Fruit fly (Drosophila melanogaster) whole organism, embryonic: Measurements from ENCODE around the gene CG33941.
A peak's percentile ranks its signal among the peaks of the same experiment; 100 is the strongest.

ENCODE experiments used
- Abd-B ChIP-seq: fragments of 200-800 bp; sonication (Bioruptor generic); optimal IDR thresholded peaks from 2 replicates; lab custom pipeline; 2018; ENCODE audit warnings: missing biosample characterization, mild to moderate bottlenecking, missing genetic modification characterization, moderate library complexity
- Atf3 ChIP-seq: fragments of 200-800 bp; sonication (Bioruptor generic); optimal IDR thresholded peaks from 3 replicates; lab custom pipeline; 2016; ENCODE audit warnings: missing biosample characterization, missing genetic modification characterization
- B-H1 ChIP-seq: fragments of 200-800 bp; sonication (Bioruptor generic); IDR thresholded peaks from 3 replicates; pipeline ENCODE4 v1.3.6; 2022; ENCODE audit warnings: missing biosample characterization, missing genetic modification characterization
- BEAF-32 ChIP-seq: fragments of 200-800 bp; sonication (Bioruptor generic); optimal IDR thresholded peaks from 3 replicates; lab custom pipeline; 2017; ENCODE audit warnings: missing biosample characterization, missing genetic modification characterization, mild to moderate bottlenecking, moderate library complexity, missing genetic modification reagents
- CG10267 ChIP-seq: fragments of 200-800 bp; sonication (Bioruptor generic); optimal IDR thresholded peaks from 2 replicates; lab custom pipeline; 2018; ENCODE audit warnings: missing biosample characterization, mild to moderate bottlenecking, missing genetic modification characterization, moderate library complexity
- CG10543 ChIP-seq: fragments of 200-800 bp; sonication (Bioruptor generic); optimal IDR thresholded peaks from 3 replicates; lab custom pipeline; 2017; ENCODE audit warnings: missing biosample characterization, mild to moderate bottlenecking, missing genetic modification characterization, moderate library complexity
- CG11723 ChIP-seq: fragments of 200-800 bp; sonication (Bioruptor generic); optimal IDR thresholded peaks from 2 replicates; lab custom pipeline; 2017; ENCODE audit warnings: missing biosample characterization, mild to moderate bottlenecking, missing genetic modification characterization
- CG12071 ChIP-seq: fragments of 200-800 bp; sonication (Bioruptor generic); optimal IDR thresholded peaks from 3 replicates; lab custom pipeline; 2018; ENCODE audit warnings: missing biosample characterization, mild to moderate bottlenecking, missing genetic modification characterization
- CG15011 ChIP-seq: fragments of 200-800 bp; sonication (Bioruptor generic); optimal IDR thresholded peaks from 3 replicates; lab custom pipeline; 2018; ENCODE audit warnings: missing biosample characterization, mild to moderate bottlenecking, missing genetic modification characterization
- CG15269 ChIP-seq: fragments of 200-800 bp; sonication (Bioruptor generic); optimal IDR thresholded peaks from 2 replicates; lab custom pipeline; 2018; ENCODE audit warnings: missing biosample characterization, mild to moderate bottlenecking, missing genetic modification characterization, moderate library complexity
- CG15479 ChIP-seq: fragments of 200-800 bp; sonication (Bioruptor generic); optimal IDR thresholded peaks from 3 replicates; lab custom pipeline; 2019; ENCODE audit warnings: missing biosample characterization, mild to moderate bottlenecking, missing genetic modification characterization, moderate library complexity
- CG31365 ChIP-seq: fragments of 200-800 bp; sonication (Bioruptor generic); optimal IDR thresholded peaks from 2 replicates; lab custom pipeline; 2018; ENCODE audit warnings: missing biosample characterization, mild to moderate bottlenecking, missing genetic modification characterization
- CG33557 ChIP-seq: fragments of 200-800 bp; sonication (Bioruptor generic); optimal IDR thresholded peaks from 2 replicates; lab custom pipeline; 2019; ENCODE audit warnings: missing biosample characterization, mild to moderate bottlenecking, missing genetic modification characterization, moderate library complexity
- CG8359 ChIP-seq: fragments of 200-800 bp; sonication (Bioruptor generic); optimal IDR thresholded peaks from 2 replicates; lab custom pipeline; 2017; ENCODE audit warnings: missing biosample characterization, mild to moderate bottlenecking, missing genetic modification characterization, borderline replicate concordance
- CG9817 ChIP-seq: fragments of 200-800 bp; sonication (Bioruptor generic); optimal IDR thresholded peaks from 2 replicates; lab custom pipeline; 2018; ENCODE audit warnings: missing biosample characterization, mild to moderate bottlenecking, missing genetic modification characterization, moderate library complexity
- D ChIP-seq, 2 experiments: fragments of 200-800 bp in 1 of 2; fragments of >200 bp in 1 of 2; sonication (Bioruptor generic) in 1 of 2; optimal IDR thresholded peaks; 2 replicates in 1 of 2; 3 replicates in 1 of 2; lab custom pipeline; 2017; ENCODE audit warnings: mild to moderate bottlenecking in 1 of 2, missing biosample characterization in 1 of 2, missing genetic modification characterization in 1 of 2, missing genetic modification reagents in 1 of 2
- Dek ChIP-seq: fragments of 200-800 bp; sonication (Bioruptor generic); optimal IDR thresholded peaks from 3 replicates; lab custom pipeline; 2019; ENCODE audit warnings: missing biosample characterization, mild to moderate bottlenecking, missing genetic modification characterization, moderate library complexity
- Lhr ChIP-seq: fragments of 200-800 bp; sonication (Bioruptor generic); optimal IDR thresholded peaks from 3 replicates; lab custom pipeline; 2017; ENCODE audit warnings: mild to moderate bottlenecking, missing biosample characterization, missing genetic modification reagents, missing genetic modification characterization
- MBD-R2 ChIP-seq: fragments of 200-800 bp; sonication (Bioruptor generic); IDR thresholded peaks from 2 replicates; pipeline ENCODE4 v1.3.6; 2022; ENCODE audit warnings: missing biosample characterization, missing genetic modification characterization
- Mes4 ChIP-seq: fragments of 200-800 bp; sonication (Bioruptor generic); optimal IDR thresholded peaks from 2 replicates; lab custom pipeline; 2016; ENCODE audit warnings: missing biosample characterization, missing genetic modification characterization
- PHDP ChIP-seq: fragments of 200-800 bp; sonication (Bioruptor generic); optimal IDR thresholded peaks from 3 replicates; lab custom pipeline; 2018; ENCODE audit warnings: missing biosample characterization, mild to moderate bottlenecking, missing genetic modification characterization, moderate library complexity
- Side ChIP-seq: fragments of 200-800 bp; sonication (Bioruptor generic); optimal IDR thresholded peaks from 2 replicates; lab custom pipeline; 2016; ENCODE audit warnings: missing biosample characterization, missing genetic modification characterization
- Stat92E ChIP-seq, 3 experiments: fragments of >200 bp in 2 of 3; fragments of 200-800 bp in 1 of 3; sonication (Bioruptor generic) in 1 of 3; optimal IDR thresholded peaks; 2 replicates each; lab custom pipeline; 2017 to 2019; ENCODE audit warnings: missing biosample characterization in 3 of 3, missing genetic modification characterization in 3 of 3, mild to moderate bottlenecking in 1 of 3, moderate library complexity in 1 of 3
- Trl ChIP-seq, 3 experiments: fragments of >200 bp in 2 of 3; fragments of 200-800 bp in 1 of 3; sonication (Bioruptor generic) in 1 of 3; optimal IDR thresholded peaks; 2 replicates in 1 of 3; 3 replicates in 2 of 3; lab custom pipeline; 2016 to 2017; ENCODE audit warnings: missing biosample characterization in 1 of 3, missing genetic modification characterization in 1 of 3
- Usf ChIP-seq: fragments of 200-800 bp; sonication (Bioruptor generic); optimal IDR thresholded peaks from 2 replicates; lab custom pipeline; 2017; ENCODE audit warnings: missing genotype, missing biosample characterization, missing genetic modification characterization
- caup ChIP-seq: fragments of 200-800 bp; sonication (Bioruptor generic); optimal IDR thresholded peaks from 3 replicates; lab custom pipeline; 2017; ENCODE audit warnings: missing biosample characterization, mild to moderate bottlenecking, missing genetic modification characterization, moderate library complexity; ENCODE audit not compliant: severe bottlenecking
- cg ChIP-seq: fragments of 200-800 bp; sonication (Bioruptor generic); optimal IDR thresholded peaks from 3 replicates; lab custom pipeline; 2019; ENCODE audit warnings: missing biosample characterization, mild to moderate bottlenecking, missing genetic modification characterization, moderate library complexity
- chif ChIP-seq, 2 experiments: fragments of 200-800 bp; sonication (Bioruptor generic); optimal IDR thresholded peaks; 3 replicates each; lab custom pipeline; 2016; ENCODE audit warnings: missing biosample characterization in 2 of 2, missing genetic modification characterization in 2 of 2
- chinmo ChIP-seq: fragments of 200-800 bp; sonication (Bioruptor generic); IDR thresholded peaks from 4 replicates; pipeline ENCODE4 v1.3.6; 2022; ENCODE audit warnings: missing biosample characterization, missing genetic modification characterization; ENCODE audit not compliant: partially characterized antibody
- dmrt99B ChIP-seq: fragments of 200-800 bp; sonication (Bioruptor generic); optimal IDR thresholded peaks from 2 replicates; lab custom pipeline; 2018; ENCODE audit warnings: missing biosample characterization, mild to moderate bottlenecking, missing genetic modification characterization, moderate library complexity
- esg ChIP-seq: fragments of 200-800 bp; sonication (Bioruptor generic); conservative IDR thresholded peaks from 2 replicates; pipeline ENCODE4 v1.3.6; 2022; ENCODE audit warnings: missing biosample characterization, missing genetic modification characterization
- fd102C ChIP-seq: fragments of 200-800 bp; sonication (Bioruptor generic); optimal IDR thresholded peaks from 2 replicates; lab custom pipeline; 2018; ENCODE audit warnings: missing biosample characterization, mild to moderate bottlenecking, missing genetic modification characterization, moderate library complexity
- gcm ChIP-seq: fragments of 200-800 bp; sonication (Bioruptor generic); optimal IDR thresholded peaks from 2 replicates; lab custom pipeline; 2019; ENCODE audit warnings: missing biosample characterization, mild to moderate bottlenecking, missing genetic modification characterization, moderate library complexity
- kay ChIP-seq: fragments of 200-800 bp; sonication (Bioruptor generic); optimal IDR thresholded peaks from 2 replicates; lab custom pipeline; 2016; ENCODE audit warnings: missing biosample characterization, missing genetic modification characterization
- lola ChIP-seq, 3 experiments: fragments of >200 bp in 2 of 3; fragments of 200-800 bp in 1 of 3; sonication (Bioruptor generic) in 1 of 3; optimal IDR thresholded peaks; 2 replicates each; lab custom pipeline; 2017 to 2019; ENCODE audit warnings: missing biosample characterization in 3 of 3, missing genetic modification characterization in 3 of 3, mild to moderate bottlenecking in 1 of 3, moderate library complexity in 1 of 3
- nau ChIP-seq: fragments of 200-800 bp; sonication (Bioruptor generic); optimal IDR thresholded peaks from 3 replicates; lab custom pipeline; 2017; ENCODE audit warnings: missing biosample characterization, mild to moderate bottlenecking, missing genetic modification characterization, missing genetic modification reagents
- nerfin-2 ChIP-seq: fragments of 200-800 bp; sonication (Bioruptor generic); IDR thresholded peaks from 2 replicates; pipeline ENCODE4 v1.3.6; 2022; ENCODE audit warnings: missing biosample characterization, missing genetic modification characterization; ENCODE audit not compliant: partially characterized antibody
- otp ChIP-seq: fragments of 200-800 bp; sonication (Bioruptor generic); IDR thresholded peaks from 3 replicates; pipeline ENCODE4, ENCODE4 v1.3.6; 2022; ENCODE audit warnings: missing biosample characterization, missing genetic modification characterization
- pan ChIP-seq, 4 experiments: fragments of >200 bp in 3 of 4; fragments of 200-800 bp in 1 of 4; sonication (Bioruptor generic) in 1 of 4; optimal IDR thresholded peaks in 3 of 4; IDR thresholded peaks in 1 of 4; 2 replicates each; pipeline versions ENCODE4 v1.3.6 to Lab custom; 2017 to 2022; ENCODE audit warnings: missing biosample characterization in 2 of 4, missing genetic modification characterization in 2 of 4, mixed read lengths in 1 of 4
- phol ChIP-seq: fragments of 200-800 bp; sonication (Bioruptor generic); optimal IDR thresholded peaks from 3 replicates; lab custom pipeline; 2018; ENCODE audit warnings: missing biosample characterization, mild to moderate bottlenecking, missing genetic modification characterization, moderate library complexity
- salm ChIP-seq: fragments of 200-800 bp; sonication (Bioruptor generic); optimal IDR thresholded peaks from 2 replicates; lab custom pipeline; 2018; ENCODE audit warnings: missing biosample characterization, mild to moderate bottlenecking, missing genetic modification characterization
- sim ChIP-seq: fragments of 200-800 bp; sonication (Bioruptor generic); IDR thresholded peaks from 2 replicates; pipeline ENCODE4 v1.3.6; 2022; ENCODE audit warnings: missing biosample characterization, missing genetic modification characterization
- usp ChIP-seq: fragments of >200 bp; optimal IDR thresholded peaks from 2 replicates; lab custom pipeline; 2017; ENCODE audit warnings: missing biosample characterization, missing genetic modification characterization
- zf30C ChIP-seq: fragments of 200-800 bp; sonication (Bioruptor generic); optimal IDR thresholded peaks from 3 replicates; lab custom pipeline; 2018; ENCODE audit warnings: missing biosample characterization, mild to moderate bottlenecking, missing genetic modification characterization

CG33941 gene

DNA sequence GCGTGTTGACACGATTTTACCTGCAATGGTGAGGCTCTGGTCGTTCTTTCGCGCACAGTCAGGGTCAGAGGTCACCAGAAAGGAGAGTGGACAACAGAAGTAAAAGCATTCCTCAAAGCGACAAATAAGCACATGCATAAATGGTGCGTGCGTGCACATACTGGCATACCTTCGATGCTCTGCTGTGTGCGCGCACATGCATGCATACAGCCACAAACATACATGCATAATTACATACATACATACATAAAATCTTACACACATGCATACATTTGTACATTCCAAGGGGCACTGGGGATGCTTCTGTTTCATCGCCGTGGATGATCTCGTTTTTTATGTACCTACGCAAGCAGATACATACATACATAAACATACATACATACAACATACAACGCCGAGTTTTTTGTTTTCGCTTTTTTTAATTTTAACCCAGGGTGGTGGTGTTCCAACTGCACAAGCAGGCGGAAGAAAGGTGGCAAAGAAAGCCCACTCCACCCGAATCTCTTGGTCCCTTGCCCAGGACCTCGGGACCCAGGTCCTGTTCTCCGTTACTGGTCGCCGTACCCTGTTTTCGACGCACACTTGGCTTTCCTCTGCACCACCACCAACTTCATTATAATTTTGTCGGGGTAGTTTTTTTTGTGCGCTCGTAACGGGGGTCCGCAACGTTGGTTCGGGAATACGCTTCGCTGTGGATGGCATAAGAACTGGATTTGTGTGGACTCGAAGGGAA, 21.7 kb downstream of the CG33941 start, which contains the start of gene Asator (continued):
- TF ChIP-seq CG10543 (GFP tag; lab: Kevin White, UChicago) (peak; percentile 70), Side (peak; percentile 55), MBD-R2 (GFP tag; lab: Robert Waterston, UW) (peak; percentile 48; the same call in 1 of the 2 replicates), fd102C (peak; percentile 23), Lhr (no peak), nau (GFP tag; lab: Kevin White, UChicago) (peak; percentile 21), nerfin-2 (GFP tag; lab: Robert Waterston, UW) (no peak), Atf3 (GFP tag; lab: Kevin White, UChicago) (peak; percentile 55), sim (GFP tag; lab: Robert Waterston, UW) (0 out of 2 replicates have a peak, but pooled peaks have one; percentile 27), salm (no peak), caup (GFP tag; lab: Kevin White, UChicago) (peak; percentile 56), CG10267 (peak; percentile 43), cg (GFP tag; lab: Kevin White, UChicago) (peak; percentile 94), CG8359 (GFP tag; lab: Kevin White, UChicago) (no peak), CG15269 (peak; percentile 62), chinmo (0 out of 4 replicates have a peak, but pooled peaks have one; percentile 50), Mes4 (GFP tag; lab: Kevin White, UChicago) (peak; percentile 53), dmrt99B (tag; lab: Kevin White, UChicago) (peak; percentile 70), Usf (GFP tag; lab: Kevin White, UChicago) (no peak), gcm (GFP tag; lab: Kevin White, UChicago) (peak; percentile 16), CG12071 (GFP tag; lab: Kevin White, UChicago) (peak; percentile 55), Dek (peak; percentile 49), CG11723 (no peak), chif (GFP tag; optimal IDR thresholded peaks at IDR 0.05; lab: Kevin White, UChicago) (peak; percentile 33 to 67), PHDP (tag; lab: Kevin White, UChicago) (peak; percentile 51), pan (optimal IDR thresholded peaks at IDR 0.05; lab: Kevin White, UChicago) (no peak), pan (GFP tag; optimal IDR thresholded peaks at IDR 0.05 in 1 of 2, IDR thresholded peaks at IDR 0.05 in 1 of 2) (peak in 1 of 2 experiments; percentile 72), Stat92E (GFP tag; optimal IDR thresholded peaks at IDR 0.05; lab: Kevin White, UChicago) (no peak), esg (GFP tag; lab: Robert Waterston, UW) (no peak), Trl (optimal IDR thresholded peaks at IDR 0.05; lab: Kevin White, UChicago) (no peak), Trl (GFP tag; optimal IDR thresholded peaks at IDR 0.05; lab: Kevin White, UChicago) (peak; percentile 78), Abd-B (GFP tag; lab: Kevin White, UChicago) (no peak), D (optimal IDR thresholded peaks at IDR 0.05; lab: Kevin White, UChicago) (no peak), D (GFP tag; optimal IDR thresholded peaks at IDR 0.05; lab: Kevin White, UChicago) (peak; percentile 16), otp (GFP tag; lab: Robert Waterston, UW) (no peak), CG31365 (tag; lab: Kevin White, UChicago) (no peak), CG33557 (GFP tag; lab: Kevin White, UChicago) (peak; percentile 51), usp (GFP tag; lab: Kevin White, UChicago) (no peak), lola (GFP tag; optimal IDR thresholded peaks at IDR 0.05; lab: Kevin White, UChicago) (peak in 1 of 3 experiments; percentile 14), zf30C (GFP tag; lab: Kevin White, UChicago) (no peak), B-H1 (peak; percentile 15; the same call in 1 of the 3 replicates), phol (tag; lab: Kevin White, UChicago) (peak; percentile 52), kay (no peak), CG9817 (tag; lab: Kevin White, UChicago) (peak; percentile 11), CG15011 (GFP tag; lab: Kevin White, UChicago) (no peak), BEAF-32 (GFP tag; lab: Kevin White, UChicago) (no peak), CG15479 (GFP tag; lab: Kevin White, UChicago) (peak; percentile 43)
